Worm (Caenorhabditis elegans) whole organism, L1 larva: Measurements from ENCODE around the gene mgrn-1.

Experiments used
- C16A3.4 ChIP-seq: fragments of 150-350 bp; optimal IDR thresholded peaks from 2 replicates; lab custom pipeline; 2014; ENCODE audit warnings: missing biosample characterization, missing genetic modification characterization
- F16B12.6 ChIP-seq: fragments of 150-350 bp; optimal IDR thresholded peaks from 2 replicates; lab custom pipeline; 2014; ENCODE audit warnings: missing biosample characterization, missing genetic modification characterization
- Y116A8C.19 ChIP-seq: sonication (generic microtip); optimal IDR thresholded peaks from 2 replicates; lab custom pipeline; 2016; ENCODE audit warnings: missing compliant biosample characterization, missing genetic modification characterization, borderline replicate concordance
- aha-1 ChIP-seq: fragments of 150-350 bp; optimal IDR thresholded peaks from 2 replicates; lab custom pipeline; 2014; ENCODE audit warnings: missing biosample characterization, missing genetic modification characterization
- aly-2 ChIP-seq: fragments of 150-350 bp; optimal IDR thresholded peaks from 2 replicates; lab custom pipeline; 2014; ENCODE audit warnings: missing biosample characterization, missing genetic modification characterization
- ama-1 ChIP-seq: fragments of 150-350 bp; optimal IDR thresholded peaks from 2 replicates; lab custom pipeline; 2014
- blmp-1 ChIP-seq: fragments of 150-350 bp; optimal IDR thresholded peaks from 2 replicates; lab custom pipeline; 2014; ENCODE audit warnings: missing biosample characterization, missing genetic modification characterization
- ceh-63 ChIP-seq: fragments of 200-800 bp; sonication (Bioruptor generic); optimal IDR thresholded peaks from 2 replicates; lab custom pipeline; 2018; ENCODE audit warnings: mild to moderate bottlenecking, missing genetic modification characterization, missing compliant biosample characterization
- ceh-8 ChIP-seq: fragments of 200-800 bp; sonication (Bioruptor generic); optimal IDR thresholded peaks from 2 replicates; lab custom pipeline; 2018; ENCODE audit warnings: mild to moderate bottlenecking, missing genetic modification characterization, moderate library complexity, missing compliant biosample characterization
- ceh-82 ChIP-seq, 3 experiments: fragments of 150-350 bp in 1 of 3; sonication (generic microtip) in 2 of 3; optimal IDR thresholded peaks; 2 replicates each; lab custom pipeline; 2014 to 2017; ENCODE audit warnings: missing biosample characterization in 3 of 3, missing genetic modification characterization in 3 of 3
- ceh-88 ChIP-seq: fragments of 200-800 bp; sonication (Bioruptor generic); IDR thresholded peaks from 2 replicates; pipeline ENCODE4 v1.3.6; 2022; ENCODE audit warnings: missing genetic modification characterization, missing compliant biosample characterization
- efl-1 ChIP-seq, 4 experiments: fragments of 150-350 bp; optimal IDR thresholded peaks in 3 of 4; peaks in 1 of 4; 1 replicate in 1 of 4; 2 replicates in 3 of 4; lab custom pipeline; 2014; ENCODE audit warnings: missing biosample characterization in 2 of 4, missing genetic modification characterization in 2 of 4, missing genetic modification reagents in 2 of 4
- egl-13 ChIP-seq: sonication (generic microtip); optimal IDR thresholded peaks from 2 replicates; lab custom pipeline; 2016; ENCODE audit warnings: missing genotype, missing genetic modification reagents, missing genetic modification characterization, missing compliant biosample characterization
- ets-5 ChIP-seq: fragments of 200-800 bp; sonication (Bioruptor generic); IDR thresholded peaks from 2 replicates; pipeline ENCODE4 v1.3.6; 2022; ENCODE audit warnings: missing genetic modification characterization, missing compliant biosample characterization
- fkh-10 ChIP-seq: sonication (generic microtip); optimal IDR thresholded peaks from 2 replicates; lab custom pipeline; 2017; ENCODE audit warnings: missing biosample characterization, missing genetic modification reagents, missing genetic modification characterization
- fos-1 ChIP-seq: fragments of 150-350 bp; optimal IDR thresholded peaks from 2 replicates; lab custom pipeline; 2014; ENCODE audit warnings: missing biosample characterization, missing genetic modification characterization
- grh-1 ChIP-seq: fragments of 200-800 bp; sonication (Bioruptor generic); IDR thresholded peaks from 2 replicates; pipeline ENCODE4 v1.3.6; 2022; ENCODE audit warnings: missing genetic modification reagents, missing genetic modification characterization, missing compliant biosample characterization
- hlh-17 ChIP-seq: fragments of 200-800 bp; sonication (Bioruptor generic); optimal IDR thresholded peaks from 2 replicates; lab custom pipeline; 2018; ENCODE audit warnings: missing genetic modification characterization, mild to moderate bottlenecking, missing compliant biosample characterization, moderate library complexity, borderline replicate concordance
- hlh-4 ChIP-seq: sonication (generic microtip); optimal IDR thresholded peaks from 2 replicates; lab custom pipeline; 2016; ENCODE audit warnings: mild to moderate bottlenecking, missing genetic modification characterization, missing compliant biosample characterization
- hpl-2 ChIP-seq: fragments of 150-350 bp; optimal IDR thresholded peaks from 2 replicates; lab custom pipeline; 2014; ENCODE audit warnings: missing biosample characterization, missing genetic modification reagents, missing genetic modification characterization
- isw-1 ChIP-seq: fragments of 200-800 bp; sonication (Bioruptor generic); IDR thresholded peaks from 2 replicates; pipeline ENCODE4 v1.3.6; 2022; ENCODE audit warnings: missing genetic modification characterization, missing compliant biosample characterization
- lin-13 ChIP-seq: fragments of 150-350 bp; optimal IDR thresholded peaks from 2 replicates; lab custom pipeline; 2014; ENCODE audit warnings: missing biosample characterization, missing genetic modification reagents, missing genetic modification characterization
- lin-14 ChIP-seq: fragments of 200-800 bp; sonication (Bioruptor generic); optimal IDR thresholded peaks from 2 replicates; lab custom pipeline; 2018; ENCODE audit warnings: mild to moderate bottlenecking, missing genetic modification characterization, moderate library complexity, missing compliant biosample characterization
- lin-15B ChIP-seq: fragments of 150-350 bp; sonication (generic microtip); optimal IDR thresholded peaks from 3 replicates; lab custom pipeline; 2014; ENCODE audit warnings: missing biosample characterization, missing genetic modification characterization
- lir-3 ChIP-seq: sonication (generic microtip); optimal IDR thresholded peaks from 2 replicates; lab custom pipeline; 2016; ENCODE audit warnings: mild to moderate bottlenecking, missing genetic modification characterization, moderate library complexity, missing compliant biosample characterization; ENCODE audit not compliant: poor library complexity
- lsy-2 ChIP-seq, 2 experiments: fragments of 150-350 bp; optimal IDR thresholded peaks; 2 replicates each; lab custom pipeline; 2014; ENCODE audit warnings: missing biosample characterization in 2 of 2, missing genetic modification characterization in 2 of 2
- mab-9 ChIP-seq: fragments of 200-800 bp; sonication (Bioruptor generic); IDR thresholded peaks from 2 replicates; pipeline ENCODE4 v1.3.6; 2022; ENCODE audit warnings: missing genetic modification reagents, missing genetic modification characterization, missing compliant biosample characterization
- mdl-1 ChIP-seq, 2 experiments: fragments of 150-350 bp; optimal IDR thresholded peaks; 2 replicates each; lab custom pipeline; 2014 to 2017; ENCODE audit warnings: missing biosample characterization in 2 of 2, missing genetic modification characterization in 2 of 2, inconsistent platforms in 1 of 2
- nhr-11 ChIP-seq: fragments of 150-350 bp; optimal IDR thresholded peaks from 2 replicates; lab custom pipeline; 2014; ENCODE audit warnings: missing biosample characterization, missing genetic modification characterization
- nhr-12 ChIP-seq: sonication (generic microtip); optimal IDR thresholded peaks from 2 replicates; lab custom pipeline; 2017; ENCODE audit warnings: missing biosample characterization, missing genetic modification characterization
- nhr-19 ChIP-seq: fragments of 200-800 bp; sonication (Bioruptor generic); conservative IDR thresholded peaks from 2 replicates; pipeline ENCODE4 v1.3.6; 2022; ENCODE audit warnings: missing genetic modification characterization, missing compliant biosample characterization
- nhr-237 ChIP-seq: fragments of 150-350 bp; optimal IDR thresholded peaks from 2 replicates; lab custom pipeline; 2014; ENCODE audit warnings: missing biosample characterization, missing genetic modification characterization
- nhr-28 ChIP-seq: fragments of 150-350 bp; optimal IDR thresholded peaks from 2 replicates; lab custom pipeline; 2014; ENCODE audit warnings: missing biosample characterization, missing genetic modification characterization
- nhr-47 ChIP-seq: sonication (generic microtip); optimal IDR thresholded peaks from 2 replicates; lab custom pipeline; 2016; ENCODE audit warnings: mild to moderate bottlenecking, missing genetic modification characterization, moderate library complexity, missing compliant biosample characterization
- nhr-76 ChIP-seq: sonication (generic microtip); optimal IDR thresholded peaks from 2 replicates; lab custom pipeline; 2017; ENCODE audit warnings: missing biosample characterization, missing genetic modification characterization
- nhr-77 ChIP-seq: fragments of 150-350 bp; optimal IDR thresholded peaks from 2 replicates; lab custom pipeline; 2014; ENCODE audit warnings: missing biosample characterization, missing genetic modification characterization
- nhr-84 ChIP-seq: sonication (generic microtip); optimal IDR thresholded peaks from 2 replicates; lab custom pipeline; 2017; ENCODE audit warnings: missing biosample characterization, missing genetic modification characterization
- nhr-85 ChIP-seq: sonication (generic microtip); peaks from one replicate; lab custom pipeline; 2016; ENCODE audit warnings: missing genetic modification characterization, inconsistent platforms, missing compliant biosample characterization
- pax-3 ChIP-seq: fragments of 200-800 bp; sonication (Bioruptor generic); optimal IDR thresholded peaks from 2 replicates; lab custom pipeline; 2018; ENCODE audit warnings: mild to moderate bottlenecking, missing genetic modification characterization, moderate library complexity, missing compliant biosample characterization
- rnt-1 ChIP-seq: sonication (generic microtip); optimal IDR thresholded peaks from 2 replicates; lab custom pipeline; 2016; ENCODE audit warnings: mild to moderate bottlenecking, missing genetic modification characterization, moderate library complexity, missing compliant biosample characterization
- snu-23 ChIP-seq: sonication (generic microtip); optimal IDR thresholded peaks from 2 replicates; lab custom pipeline; 2016; ENCODE audit warnings: missing genetic modification characterization, missing compliant biosample characterization
- sox-4 ChIP-seq: sonication (generic microtip); optimal IDR thresholded peaks from 2 replicates; lab custom pipeline; 2016; ENCODE audit warnings: missing genetic modification characterization, missing compliant biosample characterization
- sptf-1 ChIP-seq: fragments of 150-350 bp; optimal IDR thresholded peaks from 2 replicates; lab custom pipeline; 2014; ENCODE audit warnings: missing biosample characterization, missing genetic modification characterization
- sup-37 ChIP-seq: fragments of 200-800 bp; sonication (Bioruptor generic); optimal IDR thresholded peaks from 2 replicates; lab custom pipeline; 2018; ENCODE audit warnings: mild to moderate bottlenecking, missing genetic modification characterization, missing compliant biosample characterization
- swsn-7 ChIP-seq: sonication (generic microtip); optimal IDR thresholded peaks from 2 replicates; lab custom pipeline; 2016; ENCODE audit warnings: missing genetic modification characterization, missing compliant biosample characterization
- tbx-2 ChIP-seq: sonication (generic microtip); optimal IDR thresholded peaks from 2 replicates; lab custom pipeline; 2016; ENCODE audit warnings: missing genetic modification characterization, missing compliant biosample characterization
- unc-62 ChIP-seq: fragments of 150-350 bp; optimal IDR thresholded peaks from 2 replicates; lab custom pipeline; 2014; ENCODE audit warnings: missing biosample characterization, missing genetic modification reagents, missing genetic modification characterization
- unc-98 ChIP-seq: fragments of 200-800 bp; sonication (Bioruptor generic); IDR thresholded peaks from 2 replicates; pipeline ENCODE4 v1.3.6; 2022; ENCODE audit warnings: missing genetic modification characterization, missing compliant biosample characterization
- vab-15 ChIP-seq: sonication (generic microtip); optimal IDR thresholded peaks from 2 replicates; lab custom pipeline; 2017; ENCODE audit warnings: missing genotype, mild to moderate bottlenecking, missing genetic modification characterization, missing compliant biosample characterization
- xbp-1 ChIP-seq: sonication (generic microtip); optimal IDR thresholded peaks from 2 replicates; lab custom pipeline; 2016; ENCODE audit warnings: missing genetic modification characterization, missing compliant biosample characterization
- zag-1 ChIP-seq: fragments of 150-350 bp; optimal IDR thresholded peaks from 2 replicates; lab custom pipeline; 2014; ENCODE audit warnings: missing biosample characterization, missing genetic modification characterization
- zip-4 ChIP-seq: fragments of 200-800 bp; sonication (Bioruptor generic); optimal IDR thresholded peaks from 2 replicates; lab custom pipeline; 2018; ENCODE audit warnings: mild to moderate bottlenecking, missing genetic modification characterization, moderate library complexity, missing compliant biosample characterization
- ztf-11 ChIP-seq, 2 experiments: sonication (generic microtip); optimal IDR thresholded peaks; 2 replicates each; lab custom pipeline; 2016 to 2017; ENCODE audit warnings: missing genetic modification characterization in 2 of 2, missing biosample characterization in 1 of 2, missing compliant biosample characterization in 1 of 2
- ztf-4 ChIP-seq: fragments of 150-350 bp; optimal IDR thresholded peaks from 2 replicates; lab custom pipeline; 2014; ENCODE audit warnings: missing biosample characterization, missing genetic modification characterization

The mgrn-1 gene

ce11 chrX:14312416-14312815 lies 933 bp upstream of the mgrn-1 start (continued):
- TF ChIP-seq C16A3.4 = peak; percentile 74
- TF ChIP-seq sptf-1 = no peak
- TF ChIP-seq ets-5 (GFP tag; lab: Robert Waterston, UW) = no peak
- TF ChIP-seq nhr-11 (tag; lab: Kevin White, UChicago) = no peak
- TF ChIP-seq hlh-4 = no peak
- TF ChIP-seq unc-98 = no peak
- peak; percentile 8 for TF ChIP-seq nhr-237
- peak; percentile 93 for TF ChIP-seq lin-14
- TF ChIP-seq unc-62 (GFP tag; lab: Kevin White, UChicago) = no peak
- TF ChIP-seq tbx-2 (tag; lab: Kevin White, UChicago) = peak; percentile 80
- TF ChIP-seq nhr-77 (tag; lab: Kevin White, UChicago) = peak; percentile 54
- no peak for TF ChIP-seq nhr-84
- no peak for TF ChIP-seq nhr-28 (tag; lab: Kevin White, UChicago)
- peak; percentile 96 for TF ChIP-seq lin-13 (GFP tag; lab: Kevin White, UChicago)
- no peak for TF ChIP-seq zip-4
- TF ChIP-seq nhr-47 (tag; lab: Kevin White, UChicago) = peak; percentile 79
- TF ChIP-seq ztf-4 (tag; lab: Kevin White, UChicago) = peak; percentile 78
- TF ChIP-seq grh-1 (GFP tag; lab: Robert Waterston, UW) = peak; percentile 80
- TF ChIP-seq isw-1 (GFP tag; lab: Robert Waterston, UW) = peak; percentile 43
- peak; percentile 89 for TF ChIP-seq snu-23 (GFP tag; lab: Kevin White, UChicago)
- TF ChIP-seq ceh-88 (GFP tag; lab: Robert Waterston, UW) = no peak
- TF ChIP-seq Y116A8C.19 = no peak
- TF ChIP-seq lsy-2 (tag; optimal IDR thresholded peaks at IDR 0.05; lab: Kevin White, UChicago) = peak; percentile 85 to 95
- peak; percentile 29 for TF ChIP-seq hpl-2 (GFP tag; lab: Kevin White, UChicago)
- no peak for TF ChIP-seq pax-3 (tag; lab: Kevin White, UChicago)
- TF ChIP-seq ceh-63 = no peak
- TF ChIP-seq fos-1 (tag; lab: Kevin White, UChicago) = peak; percentile 30
- TF ChIP-seq swsn-7 (tag; lab: Kevin White, UChicago) = peak; percentile 75
- peak; percentile 69 for TF ChIP-seq rnt-1 (tag; lab: Kevin White, UChicago)
- no peak for TF ChIP-seq sox-4 (tag; lab: Kevin White, UChicago)
- TF ChIP-seq nhr-76 (tag; lab: Kevin White, UChicago) = no peak
- peak; percentile 33 to 70 (median 70) for TF ChIP-seq ceh-82 (tag; optimal IDR thresholded peaks at IDR 0.05; lab: Kevin White, UChicago)
- TF ChIP-seq hlh-17 (GFP tag; lab: Kevin White, UChicago) = no peak
- peak; percentile 70 for TF ChIP-seq fkh-10
- TF ChIP-seq mdl-1 (tag; optimal IDR thresholded peaks at IDR 0.05; lab: Kevin White, UChicago) = peak in 1 of 2 experiments; percentile 50
- peak; percentile 53 to 68 for TF ChIP-seq efl-1 (optimal IDR thresholded peaks at IDR 0.05; lab: Kevin White, UChicago)
- peak; percentile 26 to 89 for TF ChIP-seq efl-1 (GFP tag; optimal IDR thresholded peaks at IDR 0.05 in 1 of 2; lab: Kevin White, UChicago)
- TF ChIP-seq vab-15 (tag; lab: Kevin White, UChicago) = peak; percentile 58
- TF ChIP-seq lir-3 (tag; lab: Kevin White, UChicago) = peak; percentile 42
- TF ChIP-seq egl-13 (tag; lab: Kevin White, UChicago) = peak; percentile 48
- TF ChIP-seq xbp-1 (tag; lab: Kevin White, UChicago) = peak; percentile 56
- TF ChIP-seq sup-37 (GFP tag; lab: Kevin White, UChicago) = no peak
- peak; percentile 71 for TF ChIP-seq nhr-19 (GFP tag; lab: Robert Waterston, UW)
- TF ChIP-seq nhr-85 (tag; lab: Kevin White, UChicago) = peak; percentile 92
- no peak for TF ChIP-seq zag-1 (tag; lab: Kevin White, UChicago)
- peak; percentile 16 for TF ChIP-seq lin-15B
- TF ChIP-seq aly-2 (tag; lab: Kevin White, UChicago) = no peak
- no peak for TF ChIP-seq aha-1 (tag; lab: Kevin White, UChicago)
- TF ChIP-seq ama-1 = no peak
- no peak for TF ChIP-seq blmp-1
- peak; percentile 44 for TF ChIP-seq ceh-8 (GFP tag; lab: Kevin White, UChicago)
- peak; percentile 85 for TF ChIP-seq F16B12.6 (tag; lab: Kevin White, UChicago)
- no peak for TF ChIP-seq nhr-12 (tag; lab: Kevin White, UChicago)
- TF ChIP-seq mab-9 (GFP tag; lab: Robert Waterston, UW) = peak; percentile 61
- TF ChIP-seq ztf-11 (tag; optimal IDR thresholded peaks at IDR 0.05; lab: Kevin White, UChicago) = peak in 1 of 2 experiments; percentile 13
